Fruit fly (Drosophila melanogaster): ENCODE measurements around the gene mud.

The mud gene

dm6 chrX:14237873-14238394, 9.6 kb upstream of the mud start, which contains the start of the genes Fbxl4 and Dus2 (continued):
- no peak; the same call in 2 of the 3 replicates for TF ChIP-seq CG7963 (GFP tag; IDR thresholded peaks at IDR 0.05; ENCODE audit: partially characterized antibody)
- peak; percentile 87 for TF ChIP-seq Fer3 (tag; optimal IDR thresholded peaks at IDR 0.05)
- peak; percentile 90 for TF ChIP-seq sug (tag; optimal IDR thresholded peaks at IDR 0.05)
- peak; percentile 88 for TF ChIP-seq Side (GFP tag; optimal IDR thresholded peaks at IDR 0.05)
- no peak for TF ChIP-seq CG34224 (GFP tag; IDR thresholded peaks at IDR 0.05; ENCODE audit: partially characterized antibody)
- TF ChIP-seq zen (tag; optimal IDR thresholded peaks at IDR 0.05): peak; percentile 92
- TF ChIP-seq wdn (GFP tag; IDR thresholded peaks at IDR 0.05): peak; percentile 88
- TF ChIP-seq HHEX (GFP tag; optimal IDR thresholded peaks at IDR 0.05): peak; percentile 89
- peak; percentile 94 for TF ChIP-seq bab2 (GFP tag; optimal IDR thresholded peaks at IDR 0.05)
- peak; percentile 91 for TF ChIP-seq CG16863 (GFP tag; optimal IDR thresholded peaks at IDR 0.05)
- TF ChIP-seq nmo (GFP tag; optimal IDR thresholded peaks at IDR 0.05): peak; percentile 95
- peak; percentile 77 for TF ChIP-seq CG11398 (GFP tag; optimal IDR thresholded peaks at IDR 0.05)
- no peak for TF ChIP-seq usp (GFP tag; optimal IDR thresholded peaks at IDR 0.05)
- peak; percentile 84 for TF ChIP-seq CG9437 (GFP tag; optimal IDR thresholded peaks at IDR 0.05)
- TF ChIP-seq salm (tag; optimal IDR thresholded peaks at IDR 0.05): peak; percentile 69
- TF ChIP-seq grn (GFP tag; optimal IDR thresholded peaks at IDR 0.05): no peak
- TF ChIP-seq zen2 (GFP tag; IDR thresholded peaks at IDR 0.05; ENCODE audit: partially characterized antibody): no peak
- TF ChIP-seq mirr (GFP tag; optimal IDR thresholded peaks at IDR 0.05): peak; percentile 73
- TF ChIP-seq CG17802 (tag; optimal IDR thresholded peaks at IDR 0.05): peak; percentile 77
- peak; percentile 84 for TF ChIP-seq CG31224 (GFP tag; IDR thresholded peaks at IDR 0.05)
- peak in 1 of 3 experiments; percentile 95 for TF ChIP-seq lola (GFP tag; optimal IDR thresholded peaks at IDR 0.05)
- TF ChIP-seq CG11456 (GFP tag; IDR thresholded peaks at IDR 0.05): peak; percentile 95
- peak; percentile 80 for TF ChIP-seq D19A (tag; optimal IDR thresholded peaks at IDR 0.05)
- TF ChIP-seq lilli (GFP tag; optimal IDR thresholded peaks at IDR 0.05): peak; percentile 96
- peak; percentile 84 for TF ChIP-seq jing (GFP tag; optimal IDR thresholded peaks at IDR 0.05)
- peak; percentile 74 for TF ChIP-seq CG3407 (GFP tag; optimal IDR thresholded peaks at IDR 0.05)
- peak; percentile 77 for TF ChIP-seq CG10274 (GFP tag; optimal IDR thresholded peaks at IDR 0.05)
- peak; percentile 91 for TF ChIP-seq Sox100B (GFP tag; optimal IDR thresholded peaks at IDR 0.05)
- TF ChIP-seq da (GFP tag; optimal IDR thresholded peaks at IDR 0.05): peak; percentile 81
- TF ChIP-seq CG30431 (GFP tag; optimal IDR thresholded peaks at IDR 0.05): peak; percentile 92
- TF ChIP-seq CG1233 (GFP tag; optimal IDR thresholded peaks at IDR 0.05): peak; percentile 89
- TF ChIP-seq CG1647 (GFP tag; optimal IDR thresholded peaks at IDR 0.05): peak; percentile 90
- no peak for TF ChIP-seq CG2129 (GFP tag; IDR thresholded peaks at IDR 0.05; ENCODE audit: partially characterized antibody)
- peak; percentile 70 for TF ChIP-seq CkIIα-i1 (GFP tag; IDR thresholded peaks at IDR 0.05)
- peak; percentile 89 for TF ChIP-seq CG7556 (GFP tag; optimal IDR thresholded peaks at IDR 0.05)
- TF ChIP-seq hb (GFP tag; IDR thresholded peaks at IDR 0.05; ENCODE audit: partially characterized antibody): no peak; the same call in 2 of the 3 replicates
- peak; percentile 86 for TF ChIP-seq CG5953 (GFP tag; IDR thresholded peaks at IDR 0.05)
- TF ChIP-seq chm (GFP tag; IDR thresholded peaks at IDR 0.05): peak; percentile 95
- TF ChIP-seq Fer2 (tag; optimal IDR thresholded peaks at IDR 0.05): peak; percentile 83
- TF ChIP-seq CG3995 (GFP tag; optimal IDR thresholded peaks at IDR 0.05): peak; percentile 75
- TF ChIP-seq disco-r (GFP tag; optimal IDR thresholded peaks at IDR 0.05): peak; percentile 81
- TF ChIP-seq Hmx (GFP tag; optimal IDR thresholded peaks at IDR 0.05): peak; percentile 84
- TF ChIP-seq Vsx1 (GFP tag; optimal IDR thresholded peaks at IDR 0.05): no peak
- peak; percentile 52 for TF ChIP-seq Dref (GFP tag; IDR thresholded peaks at IDR 0.05)
- TF ChIP-seq CG13624 (GFP tag; optimal IDR thresholded peaks at IDR 0.05): peak; percentile 93
- peak; percentile 84 for TF ChIP-seq Dek (tag; optimal IDR thresholded peaks at IDR 0.05)
- no peak for TF ChIP-seq prd (optimal IDR thresholded peaks at IDR 0.05)
- TF ChIP-seq prd (GFP tag; IDR thresholded peaks at IDR 0.05): peak; percentile 96
- peak; percentile 88 for TF ChIP-seq CG2199 (GFP tag; IDR thresholded peaks at IDR 0.05)
- peak; percentile 95 for TF ChIP-seq az2 (GFP tag; optimal IDR thresholded peaks at IDR 0.05)

Measured in whole organism, embryonic.